Fruit fly (Drosophila melanogaster) S2 (cell line): ENCODE data around the gene Sfp78E.

Experiments used
- CG8478 ChIP-seq: fragments of >200 bp; optimal IDR thresholded peaks from 2 replicates; lab custom pipeline; 2018
- CTCF ChIP-seq, 2 experiments: fragments of >200 bp; optimal IDR thresholded peaks; 2 replicates each; lab custom pipeline; 2018

DNA sequence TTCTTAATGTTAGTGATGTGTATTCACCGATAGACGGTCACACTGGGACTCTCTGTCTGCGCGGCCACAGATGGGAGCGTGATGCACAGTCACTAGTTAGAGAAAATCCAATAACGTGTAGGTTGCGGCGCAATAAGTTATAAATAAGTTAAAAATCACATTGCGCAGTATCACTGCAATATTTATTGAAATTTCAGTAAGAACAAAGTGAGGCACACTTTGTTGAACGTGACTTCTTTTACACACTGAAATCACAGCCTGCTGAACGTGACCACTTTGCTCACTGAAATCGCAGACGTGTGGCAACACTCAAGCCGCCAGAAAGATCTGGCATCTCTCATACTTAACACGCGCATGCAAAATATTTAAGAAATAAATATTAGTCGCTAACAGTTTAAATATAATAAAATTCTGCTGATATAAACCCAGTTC, 44.8 kb upstream of the Sfp78E start, which contains the start of the genes CG11247 and Polr2H:
- TF ChIP-seq CTCF (optimal IDR thresholded peaks at IDR 0.05; lab: Kevin White, UChicago) (peak in 1 of 2 experiments; percentile 41), CG8478 (no peak)
